Worm (Caenorhabditis elegans) whole organism, L4 larva: ENCODE measurements around the gene F45D3.1.

Source experiments
- F49E8.2 ChIP-seq: sonication (generic microtip); optimal IDR thresholded peaks from 2 replicates; lab custom pipeline; 2016; ENCODE audit warnings: missing compliant biosample characterization, mild to moderate bottlenecking, missing genetic modification characterization, borderline replicate concordance
- aly-2 ChIP-seq: sonication (generic microtip); optimal IDR thresholded peaks from 2 replicates; lab custom pipeline; 2018; ENCODE audit warnings: missing biosample characterization, missing genetic modification characterization
- dmd-8 ChIP-seq: fragments of 200-800 bp; sonication (Bioruptor generic); IDR thresholded peaks from 2 replicates; pipeline ENCODE4 v1.3.6; 2022; ENCODE audit warnings: missing genetic modification characterization, missing compliant biosample characterization
- dmd-9 ChIP-seq: fragments of 200-800 bp; sonication (Bioruptor generic); IDR thresholded peaks from 2 replicates; pipeline ENCODE4 v1.3.6; 2022; ENCODE audit warnings: missing genetic modification reagents, missing genetic modification characterization, missing compliant biosample characterization
- fos-1 ChIP-seq: fragments of 150-350 bp; optimal IDR thresholded peaks from 2 replicates; lab custom pipeline; 2014; ENCODE audit warnings: missing biosample characterization, missing genetic modification characterization
- hif-1 ChIP-seq, 2 experiments: sonication (generic microtip); optimal IDR thresholded peaks; 2 replicates each; lab custom pipeline; 2016 to 2017; ENCODE audit warnings: missing compliant biosample characterization in 2 of 2, missing genetic modification characterization in 2 of 2, missing genetic modification reagents in 2 of 2, missing genotype in 2 of 2, mild to moderate bottlenecking in 1 of 2
- lin-13 ChIP-seq: fragments of 150-350 bp; optimal IDR thresholded peaks from 2 replicates; lab custom pipeline; 2014; ENCODE audit warnings: missing biosample characterization, missing genetic modification reagents, missing genetic modification characterization
- nhr-11 ChIP-seq: fragments of 150-350 bp; optimal IDR thresholded peaks from 2 replicates; lab custom pipeline; 2014; ENCODE audit warnings: missing biosample characterization, missing genetic modification characterization
- nhr-76 ChIP-seq: fragments of 150-350 bp; optimal IDR thresholded peaks from 2 replicates; lab custom pipeline; 2014; ENCODE audit warnings: missing biosample characterization, missing genetic modification characterization
- nhr-77 ChIP-seq: fragments of 150-350 bp; optimal IDR thresholded peaks from 2 replicates; lab custom pipeline; 2014; ENCODE audit warnings: missing biosample characterization, missing genetic modification characterization
- pqm-1 ChIP-seq: sonication (generic microtip); optimal IDR thresholded peaks from 2 replicates; lab custom pipeline; 2017; ENCODE audit warnings: missing biosample characterization, missing genetic modification characterization
- snpc-4 ChIP-seq: fragments of 150-350 bp; optimal IDR thresholded peaks from 2 replicates; lab custom pipeline; 2014; ENCODE audit warnings: missing biosample characterization, missing genetic modification characterization
- unc-62 ChIP-seq, 3 experiments: fragments of 150-350 bp in 1 of 3; sonication (generic microtip); optimal IDR thresholded peaks in 2 of 3; peaks in 1 of 3; 1 replicate in 1 of 3; 2 replicates in 2 of 3; lab custom pipeline; 2014 to 2017; ENCODE audit warnings: missing biosample characterization in 3 of 3, missing genetic modification characterization in 3 of 3, missing genetic modification reagents in 3 of 3, missing genotype in 1 of 3
- zag-1 ChIP-seq: fragments of 150-350 bp; optimal IDR thresholded peaks from 2 replicates; lab custom pipeline; 2014; ENCODE audit warnings: missing biosample characterization, missing genetic modification characterization

DNA sequence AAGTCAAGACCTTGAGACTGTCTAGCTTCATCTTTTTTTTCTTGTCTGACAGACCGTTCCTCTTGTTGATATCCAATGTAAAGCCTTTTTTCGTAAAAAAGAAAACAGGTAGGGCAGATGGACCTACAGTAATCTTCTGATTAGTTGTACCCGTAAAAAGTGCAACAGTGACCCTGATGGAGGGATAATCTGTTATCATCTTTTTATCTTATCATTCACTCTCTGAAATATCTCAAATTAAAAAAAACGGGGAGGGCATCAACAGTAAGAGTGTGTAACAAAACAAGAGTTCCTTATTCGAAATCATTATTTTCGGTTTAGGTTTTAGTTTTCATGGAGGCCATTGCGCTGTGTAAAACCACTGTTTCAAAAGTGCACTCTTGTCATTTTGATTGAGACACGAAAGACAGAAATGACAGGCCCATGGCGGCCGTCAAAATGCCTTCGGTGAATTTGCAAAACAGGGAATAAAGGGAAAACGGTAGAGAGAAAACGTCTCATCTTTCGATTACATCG, 6.8 kb downstream of the F45D3.1 start:
- no peak for TF ChIP-seq fos-1
- TF ChIP-seq zag-1: no peak
- TF ChIP-seq dmd-8 (GFP tag; lab: Robert Waterston, UW): no peak
- TF ChIP-seq nhr-76 (tag; lab: Kevin White, UChicago): no peak
- TF ChIP-seq snpc-4 (tag; lab: Kevin White, UChicago): no peak
- no peak for TF ChIP-seq dmd-9 (GFP tag; lab: Robert Waterston, UW)
- no peak for TF ChIP-seq aly-2 (tag; lab: Kevin White, UChicago)
- TF ChIP-seq lin-13: no peak
- no peak for TF ChIP-seq hif-1 (tag; optimal IDR thresholded peaks at IDR 0.05; lab: Kevin White, UChicago)
- no peak for TF ChIP-seq pqm-1 (tag; lab: Kevin White, UChicago)
- TF ChIP-seq F49E8.2 (tag; lab: Kevin White, UChicago): no peak
- TF ChIP-seq nhr-11 (tag; lab: Kevin White, UChicago): no peak
- TF ChIP-seq nhr-77 (tag; lab: Kevin White, UChicago): no peak
- TF ChIP-seq unc-62 (GFP tag; optimal IDR thresholded peaks at IDR 0.05 in 1 of 2; lab: Kevin White, UChicago): peak in 1 of 2 experiments; percentile 98
- TF ChIP-seq unc-62 (tag; optimal IDR thresholded peaks at IDR 0.05; lab: Kevin White, UChicago): no peak
